Fruit fly (Drosophila melanogaster) whole organism, wandering third instar larva: Measurements from ENCODE around the gene Shc.

Experiments used
- CG9705 ChIP-seq: fragments of 200-800 bp; sonication (Bioruptor generic); optimal IDR thresholded peaks from 2 replicates; lab custom pipeline; 2018; ENCODE audit warnings: missing biosample characterization, mild to moderate bottlenecking, missing genetic modification characterization
- Dfd ChIP-seq: fragments of >200 bp; optimal IDR thresholded peaks from 2 replicates; lab custom pipeline; 2017; ENCODE audit warnings: missing biosample characterization, missing genetic modification characterization
- woc ChIP-seq: sonication (Bioruptor generic); optimal IDR thresholded peaks from 2 replicates; lab custom pipeline; 2016; ENCODE audit warnings: missing biosample characterization, mild to moderate bottlenecking, missing genetic modification characterization

DNA sequence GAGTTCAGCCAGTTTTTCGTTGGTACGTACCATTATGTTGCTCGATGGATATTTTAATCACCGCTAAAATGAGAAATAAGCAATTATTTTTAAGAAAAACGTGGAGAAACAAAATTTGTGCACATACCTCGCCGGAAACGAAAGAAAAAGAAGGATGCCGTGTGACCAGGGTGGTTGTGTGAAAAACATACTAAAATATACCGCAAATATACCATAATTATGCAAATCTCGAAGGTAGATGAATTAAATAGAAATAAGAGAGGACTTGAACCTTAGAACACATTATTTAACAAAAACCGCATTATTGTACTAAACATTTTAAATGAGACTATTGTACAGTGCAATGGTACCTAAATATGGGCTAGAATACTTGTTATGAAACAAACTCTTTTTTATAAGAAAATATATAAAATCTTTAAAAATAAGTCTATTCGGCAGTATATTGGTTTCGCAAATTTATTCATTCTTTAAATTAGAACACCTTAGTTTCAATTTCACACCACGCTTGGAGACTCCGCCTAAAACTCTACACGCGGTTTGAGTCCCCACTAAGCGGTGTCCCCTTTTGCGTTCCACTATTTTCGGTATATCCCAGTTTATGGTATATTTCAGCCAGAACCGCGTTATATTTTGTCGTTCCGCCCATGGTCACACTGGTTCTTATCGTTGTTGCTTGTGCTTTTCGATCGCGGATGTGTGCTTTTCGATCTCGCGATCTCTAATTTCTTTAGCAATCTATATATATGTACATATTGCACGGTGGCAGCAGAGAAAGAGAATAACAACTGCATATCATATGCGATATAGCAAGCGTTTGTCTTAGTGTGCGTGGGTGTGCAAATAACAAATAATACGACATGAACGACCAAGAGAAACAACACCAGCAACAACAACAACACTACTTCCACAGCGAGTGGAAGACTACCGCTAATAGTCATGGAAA lies 3.1 kb downstream of the Shc start, which contains the start of the genes RpS17 and MTF-1:
- TF ChIP-seq CG9705, result peak; percentile 27
- TF ChIP-seq Dfd, result no peak
- no peak for TF ChIP-seq woc
